Worm (Caenorhabditis elegans) whole organism, midembryonic: Measurements from ENCODE around the gene F38B6.2.

Experiments
- cog-1 ChIP-seq: sonication (generic microtip); optimal IDR thresholded peaks from 2 replicates; lab custom pipeline; 2016; ENCODE audit warnings: missing genetic modification characterization, missing compliant biosample characterization
- flt-1 ChIP-seq: fragments of 200-800 bp; sonication (Bioruptor generic); IDR thresholded peaks from 2 replicates; pipeline ENCODE4 v1.3.6; 2022; ENCODE audit warnings: missing genetic modification characterization, missing compliant biosample characterization
- klf-2 ChIP-seq: fragments of 200-800 bp; sonication (Bioruptor generic); conservative IDR thresholded peaks from 2 replicates; pipeline ENCODE4 v1.3.6; 2022; ENCODE audit warnings: missing genetic modification reagents, missing genetic modification characterization, missing compliant biosample characterization
- med-1 ChIP-seq: sonication (generic microtip); optimal IDR thresholded peaks from 2 replicates; lab custom pipeline; 2017; ENCODE audit warnings: missing genetic modification characterization, mild to moderate bottlenecking, missing compliant biosample characterization, antibody characterized with exemption, missing genetic modification reagents; ENCODE audit not compliant: insufficient read depth
- ref-1 ChIP-seq: fragments of 200-800 bp; sonication (Bioruptor generic); conservative IDR thresholded peaks from 2 replicates; pipeline ENCODE4 v1.3.6; 2022; ENCODE audit warnings: missing genetic modification reagents, missing genetic modification characterization, missing compliant biosample characterization
- tab-1 ChIP-seq: fragments of 200-800 bp; sonication (Bioruptor generic); IDR thresholded peaks from 2 replicates; pipeline ENCODE4 v1.3.6; 2022; ENCODE audit warnings: missing genetic modification characterization, missing compliant biosample characterization
- ztf-23 ChIP-seq: fragments of 200-800 bp; sonication (Bioruptor generic); IDR thresholded peaks from 2 replicates; pipeline ENCODE4 v1.3.6; 2022; ENCODE audit warnings: missing genetic modification reagents, missing genetic modification characterization, missing compliant biosample characterization

DNA sequence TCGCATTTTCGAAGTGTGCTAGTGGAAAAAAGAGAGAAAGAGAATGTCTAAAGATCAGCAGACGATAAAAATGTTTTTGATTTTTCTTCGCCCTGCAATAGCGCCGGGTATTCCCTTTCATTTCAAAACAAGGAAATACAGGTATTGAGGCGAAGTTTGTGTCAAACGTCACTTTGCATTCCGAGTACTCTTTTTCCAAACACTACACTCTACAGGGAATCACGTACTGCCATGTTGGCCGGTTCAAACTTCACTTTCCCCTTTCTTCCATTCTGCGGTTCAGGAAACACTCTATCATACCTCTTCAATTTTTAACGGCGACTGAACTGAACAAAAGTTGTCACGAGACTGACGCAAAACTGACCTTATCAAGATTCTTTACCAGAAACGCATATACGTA is 40.2 kb downstream of the F38B6.2 start:
- TF ChIP-seq ref-1 (GFP tag; lab: Robert Waterston, UW) (no peak), ztf-23 (no peak), flt-1 (GFP tag; lab: Robert Waterston, UW) (no peak), klf-2 (no peak), med-1 (GFP tag; lab: Kevin White, UChicago) (no peak), tab-1 (GFP tag; lab: Robert Waterston, UW) (no peak), cog-1 (tag; lab: Kevin White, UChicago) (no peak)
